Worm (Caenorhabditis elegans) whole organism, young adult: ENCODE data around the gene F59B2.8.

Experiments
- B0019.2 ChIP-seq: fragments of 200-800 bp; sonication (Bioruptor generic); conservative IDR thresholded peaks from 2 replicates; pipeline ENCODE4 v1.3.6; 2022; ENCODE audit warnings: missing genetic modification reagents, missing genetic modification characterization, missing compliant biosample characterization
- B0336.3 ChIP-seq: fragments of 200-800 bp; sonication (Bioruptor generic); IDR thresholded peaks from 2 replicates; pipeline ENCODE4 v1.3.6; 2022; ENCODE audit warnings: missing genetic modification characterization, missing compliant biosample characterization
- C06A6.2 ChIP-seq: fragments of 200-800 bp; sonication (Bioruptor generic); conservative IDR thresholded peaks from 2 replicates; pipeline ENCODE4 v1.3.6; 2022; ENCODE audit warnings: missing genetic modification characterization, missing compliant biosample characterization
- F23B12.7 ChIP-seq: sonication (generic microtip); optimal IDR thresholded peaks from 2 replicates; lab custom pipeline; 2017; ENCODE audit warnings: missing genetic modification characterization, mild to moderate bottlenecking, missing compliant biosample characterization, antibody characterized with exemption, moderate library complexity; ENCODE audit not compliant: insufficient read depth
- F33H1.4 ChIP-seq: fragments of 200-800 bp; sonication (Bioruptor generic); IDR thresholded peaks from 2 replicates; pipeline ENCODE4 v1.3.6; 2022; ENCODE audit warnings: missing genetic modification reagents, missing genetic modification characterization, missing compliant biosample characterization
- F49E8.2 ChIP-seq: sonication (generic microtip); optimal IDR thresholded peaks from 3 replicates; lab custom pipeline; 2017; ENCODE audit warnings: missing genetic modification characterization, mild to moderate bottlenecking, missing compliant biosample characterization, antibody characterized with exemption, moderate library complexity; ENCODE audit not compliant: insufficient read depth
- F55B11.4 ChIP-seq: sonication (generic microtip); optimal IDR thresholded peaks from 2 replicates; lab custom pipeline; 2016; ENCODE audit warnings: missing compliant biosample characterization, missing genetic modification characterization, borderline replicate concordance; ENCODE audit not compliant: insufficient read depth
- T07F8.4 ChIP-seq: sonication (generic microtip); optimal IDR thresholded peaks from 2 replicates; lab custom pipeline; 2016; ENCODE audit warnings: mild to moderate bottlenecking, missing genetic modification characterization, moderate library complexity, missing compliant biosample characterization
- Y95B8A.8 ChIP-seq: fragments of 200-800 bp; sonication (Bioruptor generic); IDR thresholded peaks from 2 replicates; pipeline ENCODE4 v1.3.6; 2022; ENCODE audit warnings: missing genetic modification reagents, missing genetic modification characterization, missing compliant biosample characterization
- aptf-2 ChIP-seq: fragments of 200-800 bp; sonication (Bioruptor generic); conservative IDR thresholded peaks from 2 replicates; pipeline ENCODE4 v1.3.6; 2022; ENCODE audit warnings: missing genetic modification reagents, missing genetic modification characterization, missing compliant biosample characterization
- aptf-3 ChIP-seq: fragments of 200-800 bp; sonication (Bioruptor generic); IDR thresholded peaks from 2 replicates; pipeline ENCODE4 v1.3.6; 2022; ENCODE audit warnings: missing genetic modification characterization, missing compliant biosample characterization
- atf-7 ChIP-seq: sonication (generic microtip); optimal IDR thresholded peaks from 2 replicates; lab custom pipeline; 2017; ENCODE audit warnings: mild to moderate bottlenecking, missing genetic modification characterization, missing compliant biosample characterization
- athp-1 ChIP-seq: sonication (generic microtip); optimal IDR thresholded peaks from 2 replicates; lab custom pipeline; 2017; ENCODE audit warnings: mild to moderate bottlenecking, missing genetic modification characterization, missing compliant biosample characterization
- bed-1 ChIP-seq: fragments of 200-800 bp; sonication (Bioruptor generic); IDR thresholded peaks from 2 replicates; pipeline ENCODE4 v1.3.6; 2022; ENCODE audit warnings: missing genetic modification reagents, missing genetic modification characterization, missing compliant biosample characterization
- cebp-1 ChIP-seq, 2 experiments: fragments of 200-800 bp in 1 of 2; sonication (Bioruptor generic) in 1 of 2; sonication (generic microtip) in 1 of 2; IDR thresholded peaks in 1 of 2; optimal IDR thresholded peaks in 1 of 2; 2 replicates each; pipeline versions ENCODE4 v1.3.6 to Lab custom; 2017 to 2022; ENCODE audit warnings: missing compliant biosample characterization in 2 of 2, missing genetic modification characterization in 2 of 2, mild to moderate bottlenecking in 1 of 2, missing genetic modification reagents in 1 of 2, moderate library complexity in 1 of 2
- ceh-100 ChIP-seq: fragments of 200-800 bp; sonication (Bioruptor generic); IDR thresholded peaks from 2 replicates; pipeline ENCODE4 v1.3.6; 2022; ENCODE audit warnings: missing genetic modification reagents, missing genetic modification characterization, missing compliant biosample characterization
- chd-7 ChIP-seq: sonication (generic microtip); optimal IDR thresholded peaks from 2 replicates; lab custom pipeline; 2016; ENCODE audit warnings: mild to moderate bottlenecking, missing genetic modification characterization, moderate library complexity, missing compliant biosample characterization
- die-1 ChIP-seq: sonication (generic microtip); optimal IDR thresholded peaks from 2 replicates; lab custom pipeline; 2016; ENCODE audit warnings: missing genotype, mild to moderate bottlenecking, missing genetic modification characterization, missing compliant biosample characterization
- dpff-1 ChIP-seq: sonication (generic microtip); optimal IDR thresholded peaks from 2 replicates; lab custom pipeline; 2017; ENCODE audit warnings: mild to moderate bottlenecking, missing genetic modification characterization, missing compliant biosample characterization
- dpl-1 ChIP-seq: fragments of 150-350 bp; optimal IDR thresholded peaks from 2 replicates; lab custom pipeline; 2014; ENCODE audit warnings: missing biosample characterization, missing genetic modification reagents, missing genetic modification characterization
- egl-18 ChIP-seq: fragments of 200-800 bp; sonication (Bioruptor generic); IDR thresholded peaks from 2 replicates; pipeline ENCODE4 v1.3.6; 2022; ENCODE audit warnings: missing genetic modification reagents, missing genetic modification characterization, missing compliant biosample characterization
- egrh-3 ChIP-seq: fragments of 200-800 bp; sonication (Bioruptor generic); IDR thresholded peaks from 2 replicates; pipeline ENCODE4 v1.3.6; 2022; ENCODE audit warnings: missing genetic modification reagents, missing genetic modification characterization, missing compliant biosample characterization
- hlh-12 ChIP-seq: sonication (generic microtip); optimal IDR thresholded peaks from 2 replicates; lab custom pipeline; 2016; ENCODE audit warnings: missing genetic modification characterization, missing compliant biosample characterization
- hsf-1 ChIP-seq: fragments of 200-800 bp; sonication (Bioruptor generic); IDR thresholded peaks from 2 replicates; pipeline ENCODE4 v1.3.6; 2022; ENCODE audit warnings: missing genetic modification reagents, missing genetic modification characterization, missing compliant biosample characterization
- let-526 ChIP-seq: fragments of 200-800 bp; sonication (Bioruptor generic); IDR thresholded peaks from 2 replicates; pipeline ENCODE4 v1.3.6; 2022; ENCODE audit warnings: missing genetic modification reagents, missing genetic modification characterization, missing compliant biosample characterization
- let-607 ChIP-seq, 2 experiments: fragments of 200-800 bp in 1 of 2; sonication (Bioruptor generic) in 1 of 2; sonication (generic microtip) in 1 of 2; optimal IDR thresholded peaks; 2 replicates each; lab custom pipeline; 2016 to 2018; ENCODE audit warnings: mild to moderate bottlenecking in 2 of 2, missing compliant biosample characterization in 2 of 2, missing genetic modification characterization in 2 of 2, moderate library complexity in 2 of 2, missing genotype in 1 of 2
- lin-40 ChIP-seq: sonication (generic microtip); optimal IDR thresholded peaks from 2 replicates; lab custom pipeline; 2016; ENCODE audit warnings: missing genetic modification characterization, mild to moderate bottlenecking, missing compliant biosample characterization, missing genotype, missing genetic modification reagents
- lin-54 ChIP-seq: fragments of 200-800 bp; sonication (Bioruptor generic); optimal IDR thresholded peaks from 2 replicates; lab custom pipeline; 2018; ENCODE audit warnings: mild to moderate bottlenecking, missing genetic modification characterization, missing compliant biosample characterization
- lsl-1 ChIP-seq: fragments of 200-800 bp; sonication (Bioruptor generic); optimal IDR thresholded peaks from 2 replicates; lab custom pipeline; 2018; ENCODE audit warnings: mild to moderate bottlenecking, missing genetic modification characterization, moderate library complexity, missing compliant biosample characterization
- madf-3 ChIP-seq: fragments of 200-800 bp; sonication (Bioruptor generic); IDR thresholded peaks from 2 replicates; pipeline ENCODE4 v1.3.6; 2022; ENCODE audit warnings: missing genetic modification reagents, missing genetic modification characterization, missing compliant biosample characterization
- madf-6 ChIP-seq: fragments of 200-800 bp; sonication (Bioruptor generic); IDR thresholded peaks from 2 replicates; pipeline ENCODE4 v1.3.6; 2022; ENCODE audit warnings: missing genetic modification reagents, missing genetic modification characterization, missing compliant biosample characterization
- mel-28 ChIP-seq: sonication (generic microtip); optimal IDR thresholded peaks from 2 replicates; lab custom pipeline; 2016; ENCODE audit warnings: borderline replicate concordance, mild to moderate bottlenecking, missing genetic modification characterization, missing compliant biosample characterization
- nfya-1 ChIP-seq: sonication (generic microtip); optimal IDR thresholded peaks from 2 replicates; lab custom pipeline; 2017; ENCODE audit warnings: antibody characterized with exemption, missing compliant biosample characterization, missing genetic modification characterization, borderline replicate concordance; ENCODE audit not compliant: insufficient read depth
- nfyb-1 ChIP-seq: fragments of 200-800 bp; sonication (Bioruptor generic); IDR thresholded peaks from 2 replicates; pipeline ENCODE4 v1.3.6; 2022; ENCODE audit warnings: missing genetic modification reagents, missing genetic modification characterization, missing compliant biosample characterization
- nhr-120 ChIP-seq: fragments of 200-800 bp; sonication (Bioruptor generic); IDR thresholded peaks from 2 replicates; pipeline ENCODE4 v1.3.6; 2022; ENCODE audit warnings: missing genetic modification characterization, missing compliant biosample characterization
- nhr-80 ChIP-seq: sonication (generic microtip); optimal IDR thresholded peaks from 2 replicates; lab custom pipeline; 2016; ENCODE audit warnings: missing genetic modification characterization, missing compliant biosample characterization
- pbrm-1 ChIP-seq: fragments of 200-800 bp; sonication (Bioruptor generic); IDR thresholded peaks from 2 replicates; pipeline ENCODE4 v1.3.6; 2022; ENCODE audit warnings: missing genetic modification reagents, missing genetic modification characterization, missing compliant biosample characterization
- pha-4 ChIP-seq: fragments of 150-350 bp; sonication (generic microtip); optimal IDR thresholded peaks from 2 replicates; lab custom pipeline; 2014; ENCODE audit warnings: missing biosample characterization, missing genetic modification reagents, missing genetic modification characterization
- rcor-1 ChIP-seq: fragments of 200-800 bp; sonication (Bioruptor generic); IDR thresholded peaks from 2 replicates; pipeline ENCODE4 v1.3.6; 2022; ENCODE audit warnings: missing genetic modification reagents, missing genetic modification characterization, missing compliant biosample characterization
- snpc-1.1 ChIP-seq: sonication (generic microtip); optimal IDR thresholded peaks from 2 replicates; lab custom pipeline; 2017; ENCODE audit warnings: missing genetic modification characterization, mild to moderate bottlenecking, missing compliant biosample characterization, antibody characterized with exemption, moderate library complexity, missing genotype, missing genetic modification reagents; ENCODE audit not compliant: insufficient read depth
- snpc-1.3 ChIP-seq: sonication (generic microtip); optimal IDR thresholded peaks from 2 replicates; lab custom pipeline; 2017; ENCODE audit warnings: missing genetic modification characterization, mild to moderate bottlenecking, missing compliant biosample characterization, antibody characterized with exemption, moderate library complexity, missing genotype, missing genetic modification reagents; ENCODE audit not compliant: insufficient read depth
- tbx-9 ChIP-seq: sonication (generic microtip); optimal IDR thresholded peaks from 2 replicates; lab custom pipeline; 2016; ENCODE audit warnings: borderline replicate concordance, missing genetic modification characterization, inconsistent platforms, missing compliant biosample characterization
- xnd-1 ChIP-seq: sonication (generic microtip); optimal IDR thresholded peaks from 2 replicates; lab custom pipeline; 2016; ENCODE audit warnings: missing genotype, missing genetic modification reagents, missing genetic modification characterization, missing compliant biosample characterization
- ztf-22 ChIP-seq: fragments of 200-800 bp; sonication (Bioruptor generic); optimal IDR thresholded peaks from 2 replicates; lab custom pipeline; 2018; ENCODE audit warnings: mild to moderate bottlenecking, missing genetic modification characterization, moderate library complexity, missing compliant biosample characterization
- ztf-25 ChIP-seq: fragments of 200-800 bp; sonication (Bioruptor generic); IDR thresholded peaks from 2 replicates; pipeline ENCODE4 v1.3.6; 2022; ENCODE audit warnings: missing genetic modification reagents, missing genetic modification characterization, missing compliant biosample characterization

F59B2.8 gene

ce11 chrIII:9010047-9010446 is at the start of gene F59B2.8:
F59B2.8 (minus strand) TSS chrIII:9010197.
- TF ChIP-seq aptf-3 (GFP tag; lab: Robert Waterston, UW) = no peak
- no peak for TF ChIP-seq tbx-9 (tag; lab: Kevin White, UChicago)
- no peak for TF ChIP-seq F33H1.4 (GFP tag; lab: Robert Waterston, UW)
- TF ChIP-seq F23B12.7 (tag; lab: Kevin White, UChicago) = no peak
- TF ChIP-seq die-1 (tag; lab: Kevin White, UChicago) = no peak
- no peak for TF ChIP-seq F55B11.4 (tag; lab: Kevin White, UChicago)
- no peak for TF ChIP-seq dpff-1 (tag; lab: Kevin White, UChicago)
- no peak for TF ChIP-seq dpl-1 (GFP tag; lab: Kevin White, UChicago)
- no peak for TF ChIP-seq nfya-1 (tag; lab: Kevin White, UChicago)
- TF ChIP-seq Y95B8A.8 (GFP tag; lab: Robert Waterston, UW) = no peak
- no peak for TF ChIP-seq mel-28 (tag; lab: Kevin White, UChicago)
- TF ChIP-seq chd-7 (tag; lab: Kevin White, UChicago) = no peak
- no peak for TF ChIP-seq C06A6.2
- TF ChIP-seq cebp-1 (GFP tag; IDR thresholded peaks at IDR 0.05; lab: Robert Waterston, UW) = no peak
- no peak for TF ChIP-seq cebp-1 (tag; optimal IDR thresholded peaks at IDR 0.05; lab: Kevin White, UChicago)
- TF ChIP-seq egl-18 (GFP tag; lab: Robert Waterston, UW) = no peak
- no peak for TF ChIP-seq F49E8.2 (tag; lab: Kevin White, UChicago)

- TF ChIP-seq lin-40 (tag; lab: Kevin White, UChicago) (peak; percentile 19), hsf-1 (peak; percentile 92), athp-1 (tag; lab: Kevin White, UChicago) (no peak), cebp-1 (GFP tag; IDR thresholded peaks at IDR 0.05; lab: Robert Waterston, UW) (no peak), cebp-1 (tag; optimal IDR thresholded peaks at IDR 0.05; lab: Kevin White, UChicago) (peak; percentile 26), ztf-25 (no peak), hlh-12 (tag; lab: Kevin White, UChicago) (no peak), let-526 (GFP tag; lab: Robert Waterston, UW) (no peak), pbrm-1 (GFP tag; lab: Robert Waterston, UW) (no peak), aptf-2 (GFP tag; lab: Robert Waterston, UW) (no peak), bed-1 (GFP tag; lab: Robert Waterston, UW) (no peak), atf-7 (tag; lab: Kevin White, UChicago) (peak; percentile 46), rcor-1 (GFP tag; lab: Robert Waterston, UW) (0 out of 2 replicates have a peak, but pooled peaks have one; percentile 7), lsl-1 (peak; percentile 28), madf-6 (GFP tag; lab: Robert Waterston, UW) (peak; percentile 20; the same call in 1 of the 2 replicates), ceh-100 (GFP tag; lab: Robert Waterston, UW) (no peak), B0019.2 (GFP tag; lab: Robert Waterston, UW) (no peak), egrh-3 (no peak), let-607 (tag; optimal IDR thresholded peaks at IDR 0.05; lab: Kevin White, UChicago) (peak; percentile 58 to 87), nfyb-1 (GFP tag; lab: Robert Waterston, UW) (no peak), ztf-22 (peak; percentile 35), snpc-1.3 (tag; lab: Kevin White, UChicago) (peak; percentile 40), nhr-80 (tag; lab: Kevin White, UChicago) (peak; percentile 44), snpc-1.1 (tag; lab: Kevin White, UChicago) (no peak), nhr-120 (GFP tag; lab: Robert Waterston, UW) (no peak), T07F8.4 (no peak), B0336.3 (GFP tag; lab: Robert Waterston, UW) (peak; percentile 44; the same call in 1 of the 2 replicates), xnd-1 (tag; lab: Kevin White, UChicago) (peak; percentile 2), lin-54 (GFP tag; lab: Kevin White, UChicago) (peak; percentile 13), madf-3 (GFP tag; lab: Robert Waterston, UW) (0 out of 2 replicates have a peak, but pooled peaks have one; percentile 42), pha-4 (peak; percentile 28)
These were observed 49.0 kb upstream of the F59B2.8 start, which contains the start of gene gst-1 for ce11 chrIII:9058959-9059534. gst-1 (plus strand) TSS chrIII:9059331.
